Worm (Caenorhabditis elegans): Measurements from ENCODE around the gene Y57G11C.3.

DNA sequence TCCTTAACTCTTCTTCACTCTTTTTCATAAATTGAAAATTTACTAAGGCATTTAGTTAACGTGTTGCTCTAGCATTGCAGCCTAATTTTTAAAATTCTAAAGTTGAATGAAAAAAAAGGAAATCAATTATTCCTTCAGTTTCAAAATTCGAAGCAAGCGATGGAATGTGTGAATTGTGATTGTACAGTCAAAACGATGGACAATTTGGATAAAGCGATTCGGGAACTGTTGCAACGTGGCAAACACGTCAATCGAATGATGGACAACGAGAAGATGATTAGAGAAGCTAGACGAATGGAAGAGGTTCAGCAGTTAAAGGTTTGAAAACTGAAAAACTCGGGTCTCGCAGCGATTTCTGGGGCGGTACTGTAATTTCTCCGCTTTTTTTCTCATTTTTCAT lies 31.2 kb downstream of the Y57G11C.3 start, which contains the start of gene Y57G11C.14:
- TF ChIP-seq ceh-82 (tag; optimal IDR thresholded peaks at IDR 0.05) = no peak
- no peak for TF ChIP-seq ztf-4 (tag; optimal IDR thresholded peaks at IDR 0.05)
- no peak for TF ChIP-seq nhr-237 (tag; optimal IDR thresholded peaks at IDR 0.05)
- no peak for TF ChIP-seq ZK546.5 (tag; optimal IDR thresholded peaks at IDR 0.05)
- TF ChIP-seq nhr-25 (tag; optimal IDR thresholded peaks at IDR 0.05) = no peak
- no peak for TF ChIP-seq unc-62 (GFP tag; optimal IDR thresholded peaks at IDR 0.05)
- TF ChIP-seq lin-13 (GFP tag; optimal IDR thresholded peaks at IDR 0.05) = no peak
- TF ChIP-seq lsy-2 (tag; optimal IDR thresholded peaks at IDR 0.05) = no peak
- TF ChIP-seq egl-27 (tag; optimal IDR thresholded peaks at IDR 0.05) = no peak
- no peak for TF ChIP-seq blmp-1 (tag; optimal IDR thresholded peaks at IDR 0.05; ENCODE audit: insufficient read depth)
- TF ChIP-seq ama-1 (optimal IDR thresholded peaks at IDR 0.05) = no peak
- no peak for TF ChIP-seq zag-1 (tag; optimal IDR thresholded peaks at IDR 0.05)
- no peak for TF ChIP-seq aly-2 (tag; optimal IDR thresholded peaks at IDR 0.05)
- TF ChIP-seq sem-4 (tag; optimal IDR thresholded peaks at IDR 0.05) = no peak

Data from whole organism, L2 larva.